Fruit fly (Drosophila melanogaster) whole organism, embryonic: ENCODE measurements around the gene Evi5.

Experiments used
- Asciz ChIP-seq: fragments of 200-800 bp; sonication (Bioruptor generic); optimal IDR thresholded peaks from 2 replicates; lab custom pipeline; 2017; ENCODE audit warnings: missing biosample characterization, mild to moderate bottlenecking, missing genetic modification characterization, missing genetic modification reagents
- BtbVII ChIP-seq: fragments of 200-800 bp; sonication (Bioruptor generic); optimal IDR thresholded peaks from 3 replicates; lab custom pipeline; 2017; ENCODE audit warnings: missing biosample characterization, mild to moderate bottlenecking, missing genetic modification characterization
- CG12659 ChIP-seq: fragments of 200-800 bp; sonication (Bioruptor generic); optimal IDR thresholded peaks from 3 replicates; lab custom pipeline; 2017; ENCODE audit warnings: mild to moderate bottlenecking, missing biosample characterization, missing genetic modification reagents, missing genetic modification characterization
- CG12769 ChIP-seq: fragments of 200-800 bp; sonication (Bioruptor generic); optimal IDR thresholded peaks from 2 replicates; lab custom pipeline; 2019; ENCODE audit warnings: missing biosample characterization, mild to moderate bottlenecking, missing genetic modification characterization, moderate library complexity
- CG14965 ChIP-seq: fragments of 200-800 bp; sonication (Bioruptor generic); optimal IDR thresholded peaks from 2 replicates; lab custom pipeline; 2016; ENCODE audit warnings: missing biosample characterization, missing genetic modification characterization, borderline replicate concordance
- CG15269 ChIP-seq: fragments of 200-800 bp; sonication (Bioruptor generic); optimal IDR thresholded peaks from 2 replicates; lab custom pipeline; 2018; ENCODE audit warnings: missing biosample characterization, mild to moderate bottlenecking, missing genetic modification characterization, moderate library complexity
- CG15514 ChIP-seq: fragments of 200-800 bp; sonication (Bioruptor generic); optimal IDR thresholded peaks from 3 replicates; lab custom pipeline; 2017; ENCODE audit warnings: missing biosample characterization, missing genetic modification characterization, mild to moderate bottlenecking, moderate library complexity, missing genetic modification reagents
- CG17385 ChIP-seq: fragments of 200-800 bp; sonication (Bioruptor generic); optimal IDR thresholded peaks from 3 replicates; lab custom pipeline; 2018; ENCODE audit warnings: missing biosample characterization, mild to moderate bottlenecking, missing genetic modification characterization
- CG18599 ChIP-seq: fragments of 200-800 bp; sonication (Bioruptor generic); optimal IDR thresholded peaks from 3 replicates; lab custom pipeline; 2017; ENCODE audit warnings: missing biosample characterization, missing genetic modification characterization, mild to moderate bottlenecking, moderate library complexity, missing genetic modification reagents
- CG18764 ChIP-seq: fragments of 200-800 bp; sonication (Bioruptor generic); optimal IDR thresholded peaks from 3 replicates; lab custom pipeline; 2016; ENCODE audit warnings: missing biosample characterization, missing genetic modification characterization
- CG31388 ChIP-seq: fragments of 200-800 bp; sonication (Bioruptor generic); optimal IDR thresholded peaks from 2 replicates; lab custom pipeline; 2016; ENCODE audit warnings: missing biosample characterization, missing genetic modification characterization
- CG4424 ChIP-seq: fragments of 200-800 bp; sonication (Bioruptor generic); optimal IDR thresholded peaks from 3 replicates; lab custom pipeline; 2016; ENCODE audit warnings: missing biosample characterization, missing genetic modification characterization
- CG4617 ChIP-seq: fragments of 200-800 bp; sonication (Bioruptor generic); optimal IDR thresholded peaks from 3 replicates; lab custom pipeline; 2016; ENCODE audit warnings: missing biosample characterization, missing genetic modification characterization, borderline replicate concordance
- CG6813 ChIP-seq: fragments of 200-800 bp; sonication (Bioruptor generic); optimal IDR thresholded peaks from 2 replicates; lab custom pipeline; 2017; ENCODE audit warnings: missing biosample characterization, missing genetic modification characterization, mild to moderate bottlenecking, moderate library complexity, missing genetic modification reagents
- CG7556 ChIP-seq: fragments of 200-800 bp; sonication (Bioruptor generic); optimal IDR thresholded peaks from 2 replicates; lab custom pipeline; 2017; ENCODE audit warnings: missing biosample characterization, mild to moderate bottlenecking, missing genetic modification characterization
- CG8281 ChIP-seq: fragments of 200-800 bp; sonication (Bioruptor generic); optimal IDR thresholded peaks from 2 replicates; lab custom pipeline; 2018; ENCODE audit warnings: missing biosample characterization, mild to moderate bottlenecking, missing genetic modification characterization, moderate library complexity
- CG8290 ChIP-seq, 3 experiments: fragments of 200-800 bp; sonication (Bioruptor generic); optimal IDR thresholded peaks; 2 replicates each; lab custom pipeline; 2016 to 2019; ENCODE audit warnings: missing biosample characterization in 3 of 3, missing genetic modification characterization in 3 of 3, mild to moderate bottlenecking in 2 of 3, moderate library complexity in 1 of 3
- CG8924 ChIP-seq: fragments of 200-800 bp; optimal IDR thresholded peaks from 3 replicates; lab custom pipeline; 2019; ENCODE audit warnings: missing biosample characterization, mild to moderate bottlenecking, missing genetic modification characterization, moderate library complexity
- CG9817 ChIP-seq: fragments of 200-800 bp; sonication (Bioruptor generic); optimal IDR thresholded peaks from 2 replicates; lab custom pipeline; 2018; ENCODE audit warnings: missing biosample characterization, mild to moderate bottlenecking, missing genetic modification characterization, moderate library complexity
- D19A ChIP-seq: fragments of 200-800 bp; optimal IDR thresholded peaks from 3 replicates; lab custom pipeline; 2019; ENCODE audit warnings: missing biosample characterization, mild to moderate bottlenecking, missing genetic modification characterization, moderate library complexity
- Fer1 ChIP-seq: fragments of 200-800 bp; sonication (Bioruptor generic); optimal IDR thresholded peaks from 2 replicates; lab custom pipeline; 2017; ENCODE audit warnings: missing biosample characterization, mild to moderate bottlenecking, missing genetic modification characterization
- Hmr ChIP-seq: fragments of 200-800 bp; sonication (Bioruptor generic); optimal IDR thresholded peaks from 3 replicates; lab custom pipeline; 2017; ENCODE audit warnings: mild to moderate bottlenecking, missing biosample characterization, missing genetic modification reagents, missing genetic modification characterization
- Nf-YB ChIP-seq: fragments of 200-800 bp; sonication (Bioruptor generic); optimal IDR thresholded peaks from 3 replicates; lab custom pipeline; 2019; ENCODE audit warnings: missing biosample characterization, mild to moderate bottlenecking, missing genetic modification characterization, moderate library complexity
- Nf-YC ChIP-seq: fragments of 200-800 bp; optimal IDR thresholded peaks from 3 replicates; lab custom pipeline; 2019; ENCODE audit warnings: missing biosample characterization, mild to moderate bottlenecking, missing genetic modification characterization, moderate library complexity
- NfI ChIP-seq: fragments of 200-800 bp; sonication (Bioruptor generic); optimal IDR thresholded peaks from 3 replicates; lab custom pipeline; 2018; ENCODE audit warnings: missing biosample characterization, mild to moderate bottlenecking, missing genetic modification characterization, moderate library complexity
- Ssrp ChIP-seq: fragments of 200-800 bp; sonication (Bioruptor generic); optimal IDR thresholded peaks from 2 replicates; lab custom pipeline; 2018; ENCODE audit warnings: missing biosample characterization, mild to moderate bottlenecking, missing genetic modification characterization, moderate library complexity
- caup ChIP-seq: fragments of 200-800 bp; sonication (Bioruptor generic); optimal IDR thresholded peaks from 3 replicates; lab custom pipeline; 2017; ENCODE audit warnings: missing biosample characterization, mild to moderate bottlenecking, missing genetic modification characterization, moderate library complexity; ENCODE audit not compliant: severe bottlenecking
- cg ChIP-seq: fragments of 200-800 bp; sonication (Bioruptor generic); optimal IDR thresholded peaks from 3 replicates; lab custom pipeline; 2019; ENCODE audit warnings: missing biosample characterization, mild to moderate bottlenecking, missing genetic modification characterization, moderate library complexity
- crol ChIP-seq: fragments of 200-800 bp; sonication (Bioruptor generic); IDR thresholded peaks from 2 replicates; pipeline ENCODE4 v1.3.6; 2022; ENCODE audit warnings: missing biosample characterization, missing genetic modification characterization
- cwo ChIP-seq: fragments of 200-800 bp; sonication (Bioruptor generic); optimal IDR thresholded peaks from 3 replicates; lab custom pipeline; 2017; ENCODE audit warnings: missing biosample characterization, missing genetic modification characterization, mild to moderate bottlenecking, moderate library complexity, missing genetic modification reagents
- dmrt99B ChIP-seq: fragments of 200-800 bp; sonication (Bioruptor generic); optimal IDR thresholded peaks from 2 replicates; lab custom pipeline; 2018; ENCODE audit warnings: missing biosample characterization, mild to moderate bottlenecking, missing genetic modification characterization, moderate library complexity
- fd96Cb ChIP-seq: fragments of 200-800 bp; sonication (Bioruptor generic); optimal IDR thresholded peaks from 2 replicates; lab custom pipeline; 2018; ENCODE audit warnings: missing biosample characterization, mild to moderate bottlenecking, missing genetic modification characterization, moderate library complexity
- gfzf ChIP-seq: fragments of 200-800 bp; sonication (Bioruptor generic); optimal IDR thresholded peaks from 2 replicates; lab custom pipeline; 2016; ENCODE audit warnings: missing biosample characterization, mild to moderate bottlenecking, missing genetic modification characterization, moderate library complexity
- grau ChIP-seq: fragments of 200-800 bp; optimal IDR thresholded peaks from 3 replicates; lab custom pipeline; 2019; ENCODE audit warnings: missing biosample characterization, mild to moderate bottlenecking, missing genetic modification characterization, moderate library complexity
- ind ChIP-seq: fragments of 200-800 bp; sonication (Bioruptor generic); optimal IDR thresholded peaks from 3 replicates; lab custom pipeline; 2016; ENCODE audit warnings: missing biosample characterization, missing genetic modification characterization
- insv ChIP-seq, 2 experiments: fragments of 200-800 bp; sonication (Bioruptor generic); optimal IDR thresholded peaks; 3 replicates each; lab custom pipeline; 2016 to 2018; ENCODE audit warnings: missing biosample characterization in 2 of 2, missing genetic modification characterization in 2 of 2
- jing ChIP-seq: fragments of 200-800 bp; sonication (Bioruptor generic); optimal IDR thresholded peaks from 2 replicates; lab custom pipeline; 2018; ENCODE audit warnings: missing biosample characterization, mild to moderate bottlenecking, missing genetic modification characterization
- kni ChIP-seq: fragments of 200-800 bp; sonication (Bioruptor generic); optimal IDR thresholded peaks from 3 replicates; lab custom pipeline; 2017; ENCODE audit warnings: mild to moderate bottlenecking, missing biosample characterization, missing genetic modification reagents, missing genetic modification characterization
- lab ChIP-seq: fragments of 200-800 bp; sonication (Bioruptor generic); optimal IDR thresholded peaks from 3 replicates; lab custom pipeline; 2017; ENCODE audit warnings: missing biosample characterization, missing genetic modification characterization, mild to moderate bottlenecking, moderate library complexity, missing genetic modification reagents
- phol ChIP-seq: fragments of 200-800 bp; sonication (Bioruptor generic); optimal IDR thresholded peaks from 3 replicates; lab custom pipeline; 2018; ENCODE audit warnings: missing biosample characterization, mild to moderate bottlenecking, missing genetic modification characterization, moderate library complexity
- ranshi ChIP-seq: fragments of 200-800 bp; sonication (Bioruptor generic); IDR thresholded peaks from 2 replicates; pipeline ENCODE4 v1.3.6; 2022; ENCODE audit warnings: missing biosample characterization, missing genetic modification characterization
- salm ChIP-seq: fragments of 200-800 bp; sonication (Bioruptor generic); optimal IDR thresholded peaks from 2 replicates; lab custom pipeline; 2018; ENCODE audit warnings: missing biosample characterization, mild to moderate bottlenecking, missing genetic modification characterization
- scrt ChIP-seq: fragments of 200-800 bp; sonication (Bioruptor generic); optimal IDR thresholded peaks from 2 replicates; lab custom pipeline; 2018; ENCODE audit warnings: missing biosample characterization, mild to moderate bottlenecking, missing genetic modification characterization, moderate library complexity
- tap ChIP-seq: fragments of 200-800 bp; optimal IDR thresholded peaks from 3 replicates; lab custom pipeline; 2019; ENCODE audit warnings: missing biosample characterization, mild to moderate bottlenecking, missing genetic modification characterization, moderate library complexity
- tio ChIP-seq: fragments of 200-800 bp; sonication (Bioruptor generic); optimal IDR thresholded peaks from 2 replicates; lab custom pipeline; 2017; ENCODE audit warnings: missing biosample characterization, missing genetic modification characterization, inconsistent platforms
- vnd ChIP-seq: fragments of 200-800 bp; sonication (Bioruptor generic); IDR thresholded peaks from 3 replicates; pipeline ENCODE4 v1.3.6; 2022; ENCODE audit warnings: missing biosample characterization, missing genetic modification characterization; ENCODE audit not compliant: partially characterized antibody
- wdn ChIP-seq: fragments of 200-800 bp; sonication (Bioruptor generic); IDR thresholded peaks from 2 replicates; pipeline ENCODE4 v1.3.6; 2022; ENCODE audit warnings: missing biosample characterization, missing genetic modification characterization
- wor ChIP-seq: fragments of 200-800 bp; sonication (Bioruptor generic); IDR thresholded peaks from 2 replicates; pipeline ENCODE4 v1.3.6; 2022; ENCODE audit warnings: missing biosample characterization, missing genetic modification characterization

The Evi5 gene

dm6 chrX:11440944-11441343 is 13.2 kb downstream of the Evi5 start (continued):
- TF ChIP-seq CG18599: peak; percentile 49
- no peak for TF ChIP-seq NfI (GFP tag; lab: Kevin White, UChicago)
- peak; percentile 11 for TF ChIP-seq fd96Cb
- TF ChIP-seq D19A: peak; percentile 15
- TF ChIP-seq Nf-YC: peak; percentile 23
- TF ChIP-seq Ssrp (tag; lab: Kevin White, UChicago): peak; percentile 5
- TF ChIP-seq dmrt99B (tag; lab: Kevin White, UChicago): peak; percentile 58
- TF ChIP-seq ind (GFP tag; lab: Kevin White, UChicago): peak; percentile 24
- peak; percentile 27 for TF ChIP-seq tap (tag; lab: Kevin White, UChicago)
- no peak for TF ChIP-seq CG18764
- TF ChIP-seq grau (tag; lab: Kevin White, UChicago): peak; percentile 85
- TF ChIP-seq wor (GFP tag; lab: Robert Waterston, UW): no peak
- TF ChIP-seq CG31388: no peak
- TF ChIP-seq scrt (GFP tag; lab: Kevin White, UChicago): peak; percentile 18
- TF ChIP-seq phol (tag; lab: Kevin White, UChicago): peak; percentile 32
- no peak for TF ChIP-seq CG4617 (GFP tag; lab: Kevin White, UChicago)
- TF ChIP-seq CG17385 (GFP tag; lab: Kevin White, UChicago): peak; percentile 47
- TF ChIP-seq CG8924 (tag; lab: Kevin White, UChicago): peak; percentile 47
- TF ChIP-seq BtbVII (GFP tag; lab: Kevin White, UChicago): peak; percentile 11
- TF ChIP-seq CG12659 (GFP tag; lab: Kevin White, UChicago): peak; percentile 40
- peak; percentile 10 for TF ChIP-seq tio (GFP tag; lab: Kevin White, UChicago)
- peak; percentile 11 for TF ChIP-seq CG4424 (GFP tag; lab: Kevin White, UChicago)
- TF ChIP-seq, all 482 proteins: peak for 74

- no peak for TF ChIP-seq ranshi (GFP tag; lab: Robert Waterston, UW)
- TF ChIP-seq CG14965: no peak
- no peak for TF ChIP-seq kni (GFP tag; lab: Kevin White, UChicago)
- peak; percentile 33 for TF ChIP-seq lab (GFP tag; lab: Kevin White, UChicago)
- TF ChIP-seq vnd (GFP tag; lab: Robert Waterston, UW): no peak
- TF ChIP-seq dmrt99B (tag; lab: Kevin White, UChicago): peak; percentile 5
- TF ChIP-seq CG9817 (tag; lab: Kevin White, UChicago): no peak
- TF ChIP-seq caup: peak; percentile 3
- peak; percentile 93 for TF ChIP-seq crol (GFP tag; lab: Robert Waterston, UW)
- TF ChIP-seq Hmr (GFP tag; lab: Kevin White, UChicago): peak; percentile 23
- no peak for TF ChIP-seq jing (GFP tag; lab: Kevin White, UChicago)
- no peak for TF ChIP-seq CG8281
- peak; percentile 25 for TF ChIP-seq CG6813
- TF ChIP-seq CG7556 (GFP tag; lab: Kevin White, UChicago): no peak
- TF ChIP-seq Nf-YB (GFP tag; lab: Kevin White, UChicago): no peak
- TF ChIP-seq salm (tag; lab: Kevin White, UChicago): no peak
- TF ChIP-seq CG15269: peak; percentile 14
- peak; percentile 35 for TF ChIP-seq CG12769
- TF ChIP-seq CG8290 (GFP tag; optimal IDR thresholded peaks at IDR 0.05; lab: Kevin White, UChicago): no peak
- peak in 1 of 2 experiments; percentile 19 for TF ChIP-seq CG8290 (tag; optimal IDR thresholded peaks at IDR 0.05; lab: Kevin White, UChicago)
- no peak for TF ChIP-seq wdn (GFP tag; lab: Robert Waterston, UW)
- no peak for TF ChIP-seq Asciz
- peak; percentile 26 for TF ChIP-seq Fer1 (GFP tag; lab: Kevin White, UChicago)
- no peak for TF ChIP-seq insv (GFP tag; optimal IDR thresholded peaks at IDR 0.05; lab: Kevin White, UChicago)
- TF ChIP-seq cwo (GFP tag; lab: Kevin White, UChicago): peak; percentile 19
- TF ChIP-seq CG15514: peak; percentile 26
- no peak for TF ChIP-seq cg
- no peak for TF ChIP-seq gfzf (GFP tag; lab: Kevin White, UChicago)
Measured at dm6 chrX:11439270-11439669, 14.9 kb downstream of the Evi5 start.
